Worm (Caenorhabditis elegans) whole organism, young adult: Measurements from ENCODE around the gene F39F10.2.
A peak's percentile ranks its signal among the peaks of the same experiment; 100 is the strongest.
"Not testable (repeated sequence)": the region's sequence is repeated elsewhere in the genome, so short reads cannot be mapped to it uniquely, and the experiment has no call there.

Experiments
- F52B5.7 ChIP-seq: sonication (generic microtip); optimal IDR thresholded peaks from 2 replicates; lab custom pipeline; 2016; ENCODE audit warnings: mild to moderate bottlenecking, missing genetic modification characterization, missing compliant biosample characterization
- attf-6 ChIP-seq: fragments of 200-800 bp; sonication (Bioruptor generic); IDR thresholded peaks from 2 replicates; pipeline ENCODE4 v1.3.6; 2022; ENCODE audit warnings: missing genetic modification reagents, missing genetic modification characterization, missing compliant biosample characterization
- cebp-2 ChIP-seq: fragments of 200-800 bp; sonication (Bioruptor generic); IDR thresholded peaks from 2 replicates; pipeline ENCODE4 v1.3.6; 2022; ENCODE audit warnings: missing genetic modification characterization, missing compliant biosample characterization
- ets-4 ChIP-seq: fragments of 200-800 bp; sonication (Bioruptor generic); optimal IDR thresholded peaks from 2 replicates; lab custom pipeline; 2018; ENCODE audit warnings: mild to moderate bottlenecking, missing genetic modification characterization, missing compliant biosample characterization
- him-1 ChIP-seq: sonication (generic microtip); optimal IDR thresholded peaks from 2 replicates; lab custom pipeline; 2016; ENCODE audit warnings: missing genotype, missing genetic modification reagents, missing genetic modification characterization, missing compliant biosample characterization
- lin-26 ChIP-seq: fragments of 200-800 bp; sonication (Bioruptor generic); IDR thresholded peaks from 2 replicates; pipeline ENCODE4 v1.3.6; 2022; ENCODE audit warnings: missing genetic modification reagents, missing genetic modification characterization, missing compliant biosample characterization
- nhr-80 ChIP-seq: sonication (generic microtip); optimal IDR thresholded peaks from 2 replicates; lab custom pipeline; 2016; ENCODE audit warnings: missing genetic modification characterization, missing compliant biosample characterization
- unc-62 ChIP-seq: fragments of 150-350 bp; optimal IDR thresholded peaks from 2 replicates; lab custom pipeline; 2014; ENCODE audit warnings: missing biosample characterization, missing genetic modification reagents, missing genetic modification characterization
- zfh-2 ChIP-seq: fragments of 200-800 bp; sonication (Bioruptor generic); conservative IDR thresholded peaks from 2 replicates; pipeline ENCODE4 v1.3.6; 2022; ENCODE audit warnings: missing genetic modification reagents, missing genetic modification characterization, missing compliant biosample characterization

- TF ChIP-seq zfh-2 (GFP tag; lab: Robert Waterston, UW) (0 out of 2 replicates have a peak, but pooled peaks have one; percentile 16), nhr-80 (peak; percentile 2), lin-26 (GFP tag; lab: Robert Waterston, UW) (peak; percentile 54; the same call in 1 of the 2 replicates)
- not testable (repeated sequence) for TF ChIP-seq F52B5.7 (tag; lab: Kevin White, UChicago); cebp-2 (GFP tag; lab: Robert Waterston, UW); him-1 (tag; lab: Kevin White, UChicago); attf-6 (GFP tag; lab: Robert Waterston, UW); unc-62 (GFP tag; lab: Kevin White, UChicago); ets-4
These were observed 7.3 kb downstream of the F39F10.2 start for ce11 chrX:16901906-16902383.
